Fruit fly (Drosophila melanogaster) whole organism, embryonic: ENCODE data around the gene CG8677.

ENCODE experiments used
- Adf1 ChIP-seq: fragments of 200-800 bp; sonication (Bioruptor generic); IDR thresholded peaks from 2 replicates; pipeline ENCODE4 v1.3.6; 2022; ENCODE audit warnings: missing biosample characterization, missing genetic modification characterization
- Asciz ChIP-seq: fragments of 200-800 bp; sonication (Bioruptor generic); optimal IDR thresholded peaks from 2 replicates; lab custom pipeline; 2017; ENCODE audit warnings: missing biosample characterization, mild to moderate bottlenecking, missing genetic modification characterization, missing genetic modification reagents
- B-H1 ChIP-seq: fragments of 200-800 bp; sonication (Bioruptor generic); IDR thresholded peaks from 3 replicates; pipeline ENCODE4 v1.3.6; 2022; ENCODE audit warnings: missing biosample characterization, missing genetic modification characterization
- CG10147 ChIP-seq: fragments of 200-800 bp; sonication (Bioruptor generic); optimal IDR thresholded peaks from 2 replicates; lab custom pipeline; 2019; ENCODE audit warnings: missing biosample characterization, mild to moderate bottlenecking, missing genetic modification characterization, moderate library complexity
- CG11560 ChIP-seq: fragments of 200-800 bp; sonication (Bioruptor generic); IDR thresholded peaks from 3 replicates; pipeline ENCODE4 v1.3.6; 2022; ENCODE audit warnings: missing biosample characterization, missing genetic modification characterization
- CG12236 ChIP-seq: fragments of 200-800 bp; sonication (Bioruptor generic); optimal IDR thresholded peaks from 2 replicates; lab custom pipeline; 2016; ENCODE audit warnings: missing biosample characterization, missing genetic modification characterization
- CG12391 ChIP-seq: fragments of 200-800 bp; sonication (Bioruptor generic); optimal IDR thresholded peaks from 3 replicates; lab custom pipeline; 2018; ENCODE audit warnings: missing biosample characterization, mild to moderate bottlenecking, missing genetic modification characterization, moderate library complexity
- CG14667 ChIP-seq: fragments of 200-800 bp; sonication (Bioruptor generic); IDR thresholded peaks from 2 replicates; pipeline ENCODE4 v1.3.6; 2022; ENCODE audit warnings: missing biosample characterization, missing genetic modification characterization
- CG14965 ChIP-seq: fragments of 200-800 bp; sonication (Bioruptor generic); optimal IDR thresholded peaks from 2 replicates; lab custom pipeline; 2016; ENCODE audit warnings: missing biosample characterization, missing genetic modification characterization, borderline replicate concordance
- CG15479 ChIP-seq: fragments of 200-800 bp; sonication (Bioruptor generic); optimal IDR thresholded peaks from 3 replicates; lab custom pipeline; 2019; ENCODE audit warnings: missing biosample characterization, mild to moderate bottlenecking, missing genetic modification characterization, moderate library complexity
- CG16815 ChIP-seq: fragments of 200-800 bp; sonication (Bioruptor generic); optimal IDR thresholded peaks from 3 replicates; lab custom pipeline; 2017; ENCODE audit warnings: missing biosample characterization, mild to moderate bottlenecking, missing genetic modification characterization
- CG17361 ChIP-seq: fragments of 200-800 bp; sonication (Bioruptor generic); IDR thresholded peaks from 3 replicates; pipeline ENCODE4 v1.3.6; 2022; ENCODE audit warnings: missing biosample characterization, missing genetic modification characterization
- CG1792 ChIP-seq: fragments of 200-800 bp; sonication (Bioruptor generic); optimal IDR thresholded peaks from 2 replicates; lab custom pipeline; 2016; ENCODE audit warnings: missing biosample characterization, missing genetic modification characterization
- CG3838 ChIP-seq: fragments of 200-800 bp; sonication (Bioruptor generic); optimal IDR thresholded peaks from 3 replicates; lab custom pipeline; 2016; ENCODE audit warnings: missing biosample characterization, missing genetic modification characterization
- CG5953 ChIP-seq: fragments of 200-800 bp; sonication (Bioruptor generic); IDR thresholded peaks from 2 replicates; pipeline ENCODE4 v1.3.6; 2022; ENCODE audit warnings: missing biosample characterization, missing genetic modification characterization
- CG8290 ChIP-seq, 3 experiments: fragments of 200-800 bp; sonication (Bioruptor generic); optimal IDR thresholded peaks; 2 replicates each; lab custom pipeline; 2016 to 2019; ENCODE audit warnings: missing biosample characterization in 3 of 3, missing genetic modification characterization in 3 of 3, mild to moderate bottlenecking in 2 of 3, moderate library complexity in 1 of 3
- CG8478 ChIP-seq: fragments of >200 bp; optimal IDR thresholded peaks from 2 replicates; lab custom pipeline; 2018
- CG9797 ChIP-seq: fragments of 200-800 bp; sonication (Bioruptor generic); optimal IDR thresholded peaks from 3 replicates; lab custom pipeline; 2018; ENCODE audit warnings: missing biosample characterization, mild to moderate bottlenecking, missing genetic modification characterization
- CG9932 ChIP-seq: fragments of 200-800 bp; sonication (Bioruptor generic); IDR thresholded peaks from 2 replicates; pipeline ENCODE4 v1.3.6; 2022; ENCODE audit warnings: missing biosample characterization, missing genetic modification characterization
- CkIIα-i1 ChIP-seq: fragments of 200-800 bp; sonication (Bioruptor generic); IDR thresholded peaks from 2 replicates; pipeline ENCODE4 v1.3.6; 2022; ENCODE audit warnings: missing biosample characterization, missing genetic modification characterization
- Ets97D ChIP-seq: fragments of 200-800 bp; sonication (Bioruptor generic); optimal IDR thresholded peaks from 3 replicates; lab custom pipeline; 2016; ENCODE audit warnings: missing biosample characterization, missing genetic modification characterization
- Fer2 ChIP-seq: fragments of 200-800 bp; sonication (Bioruptor generic); optimal IDR thresholded peaks from 2 replicates; lab custom pipeline; 2018; ENCODE audit warnings: missing biosample characterization, mild to moderate bottlenecking, missing genetic modification characterization, moderate library complexity
- GATAe ChIP-seq: fragments of 200-800 bp; sonication (Bioruptor generic); conservative IDR thresholded peaks from 2 replicates; pipeline ENCODE4 v1.3.6; 2022; ENCODE audit warnings: missing biosample characterization, missing genetic modification characterization
- HmgZ ChIP-seq: fragments of 200-800 bp; sonication (Bioruptor generic); optimal IDR thresholded peaks from 2 replicates; lab custom pipeline; 2018; ENCODE audit warnings: missing biosample characterization, mild to moderate bottlenecking, missing genetic modification characterization
- Meics ChIP-seq: fragments of 200-800 bp; sonication (Bioruptor generic); optimal IDR thresholded peaks from 2 replicates; lab custom pipeline; 2017; ENCODE audit warnings: missing biosample characterization, mild to moderate bottlenecking, missing genetic modification characterization
- NK7.1 ChIP-seq: fragments of 200-800 bp; sonication (Bioruptor generic); optimal IDR thresholded peaks from 3 replicates; lab custom pipeline; 2016; ENCODE audit warnings: missing biosample characterization, missing genetic modification characterization
- Nf-YC ChIP-seq: fragments of 200-800 bp; optimal IDR thresholded peaks from 3 replicates; lab custom pipeline; 2019; ENCODE audit warnings: missing biosample characterization, mild to moderate bottlenecking, missing genetic modification characterization, moderate library complexity
- Optix ChIP-seq: fragments of 200-800 bp; sonication (Bioruptor generic); IDR thresholded peaks from 3 replicates; pipeline ENCODE4 v1.3.6; 2022; ENCODE audit warnings: missing biosample characterization, missing genetic modification characterization
- Sin3A ChIP-seq: fragments of >200 bp; optimal IDR thresholded peaks from 2 replicates; lab custom pipeline; 2018
- Taf1 ChIP-seq: fragments of 200-800 bp; sonication (Bioruptor generic); IDR thresholded peaks from 2 replicates; pipeline ENCODE4 v1.3.6; 2022; ENCODE audit warnings: missing biosample characterization, missing genetic modification characterization
- bab2 ChIP-seq: fragments of 200-800 bp; sonication (Bioruptor generic); optimal IDR thresholded peaks from 2 replicates; lab custom pipeline; 2016; ENCODE audit warnings: missing biosample characterization, missing genetic modification characterization
- disco-r ChIP-seq: fragments of 200-800 bp; sonication (Bioruptor generic); optimal IDR thresholded peaks from 2 replicates; lab custom pipeline; 2016; ENCODE audit warnings: missing biosample characterization, missing genetic modification characterization
- fd102C ChIP-seq: fragments of 200-800 bp; sonication (Bioruptor generic); optimal IDR thresholded peaks from 2 replicates; lab custom pipeline; 2018; ENCODE audit warnings: missing biosample characterization, mild to moderate bottlenecking, missing genetic modification characterization, moderate library complexity
- fu2 ChIP-seq: fragments of 200-800 bp; sonication (Bioruptor generic); optimal IDR thresholded peaks from 2 replicates; lab custom pipeline; 2016; ENCODE audit warnings: missing biosample characterization, missing genetic modification characterization
- gcm ChIP-seq: fragments of 200-800 bp; sonication (Bioruptor generic); optimal IDR thresholded peaks from 2 replicates; lab custom pipeline; 2019; ENCODE audit warnings: missing biosample characterization, mild to moderate bottlenecking, missing genetic modification characterization, moderate library complexity
- nau ChIP-seq: fragments of 200-800 bp; sonication (Bioruptor generic); optimal IDR thresholded peaks from 3 replicates; lab custom pipeline; 2017; ENCODE audit warnings: missing biosample characterization, mild to moderate bottlenecking, missing genetic modification characterization, missing genetic modification reagents
- nmo ChIP-seq: fragments of 200-800 bp; sonication (Bioruptor generic); optimal IDR thresholded peaks from 2 replicates; lab custom pipeline; 2018; ENCODE audit warnings: missing biosample characterization, mild to moderate bottlenecking, missing genetic modification characterization, moderate library complexity
- odd ChIP-seq: fragments of 200-800 bp; sonication (Bioruptor generic); optimal IDR thresholded peaks from 2 replicates; lab custom pipeline; 2017; ENCODE audit warnings: missing biosample characterization, mild to moderate bottlenecking, missing genetic modification characterization
- p53 ChIP-seq: fragments of 200-800 bp; sonication (Bioruptor generic); optimal IDR thresholded peaks from 2 replicates; lab custom pipeline; 2016; ENCODE audit warnings: missing biosample characterization, missing genetic modification characterization
- pnt ChIP-seq: fragments of 200-800 bp; sonication (Bioruptor generic); optimal IDR thresholded peaks from 3 replicates; lab custom pipeline; 2016; ENCODE audit warnings: missing biosample characterization, missing genetic modification characterization
- prd ChIP-seq, 3 experiments: fragments of >200 bp in 2 of 3; fragments of 200-800 bp in 1 of 3; sonication (Bioruptor generic) in 1 of 3; optimal IDR thresholded peaks in 2 of 3; IDR thresholded peaks in 1 of 3; 2 replicates in 2 of 3; 3 replicates in 1 of 3; pipeline versions ENCODE4 v1.3.6 to Lab custom; 2017 to 2022; ENCODE audit warnings: missing biosample characterization in 1 of 3, missing genetic modification characterization in 1 of 3
- pzg ChIP-seq: fragments of 200-800 bp; sonication (Bioruptor generic); optimal IDR thresholded peaks from 3 replicates; lab custom pipeline; 2018; ENCODE audit warnings: missing biosample characterization, mild to moderate bottlenecking, missing genetic modification characterization, moderate library complexity
- salm ChIP-seq: fragments of 200-800 bp; sonication (Bioruptor generic); optimal IDR thresholded peaks from 2 replicates; lab custom pipeline; 2018; ENCODE audit warnings: missing biosample characterization, mild to moderate bottlenecking, missing genetic modification characterization
- sc ChIP-seq, 3 experiments: fragments of >200 bp in 2 of 3; fragments of 200-800 bp in 1 of 3; sonication (Bioruptor generic) in 1 of 3; optimal IDR thresholded peaks; 2 replicates in 2 of 3; 3 replicates in 1 of 3; lab custom pipeline; 2017; ENCODE audit warnings: mild to moderate bottlenecking in 1 of 3, missing biosample characterization in 1 of 3, missing genetic modification characterization in 1 of 3, missing genetic modification reagents in 1 of 3
- sob ChIP-seq: fragments of 200-800 bp; sonication (Bioruptor generic); IDR thresholded peaks from 2 replicates; pipeline ENCODE4 v1.3.6; 2022; ENCODE audit warnings: missing biosample characterization, missing genetic modification characterization
- tio ChIP-seq: fragments of 200-800 bp; sonication (Bioruptor generic); optimal IDR thresholded peaks from 2 replicates; lab custom pipeline; 2017; ENCODE audit warnings: missing biosample characterization, missing genetic modification characterization, inconsistent platforms
- tll ChIP-seq, 2 experiments: fragments of 200-800 bp in 1 of 2; fragments of >200 bp in 1 of 2; sonication (Bioruptor generic) in 1 of 2; optimal IDR thresholded peaks; 2 replicates each; lab custom pipeline; 2017 to 2019; ENCODE audit warnings: missing biosample characterization in 2 of 2, missing genetic modification characterization in 2 of 2, mild to moderate bottlenecking in 1 of 2, moderate library complexity in 1 of 2
- wdn ChIP-seq: fragments of 200-800 bp; sonication (Bioruptor generic); IDR thresholded peaks from 2 replicates; pipeline ENCODE4 v1.3.6; 2022; ENCODE audit warnings: missing biosample characterization, missing genetic modification characterization
- wek ChIP-seq: fragments of 200-800 bp; sonication (Bioruptor generic); optimal IDR thresholded peaks from 3 replicates; lab custom pipeline; 2018; ENCODE audit warnings: missing biosample characterization, mild to moderate bottlenecking, missing genetic modification characterization, moderate library complexity
- zfh2 ChIP-seq: fragments of 200-800 bp; sonication (Bioruptor generic); optimal IDR thresholded peaks from 2 replicates; lab custom pipeline; 2016; ENCODE audit warnings: missing biosample characterization, missing genetic modification characterization

The CG8677 gene

dm6 chr2L:21214961-21215362 lies 6.2 kb upstream of the CG8677 start (continued):
- TF ChIP-seq pnt (GFP tag; lab: Kevin White, UChicago) (peak; percentile 22), pzg (GFP tag; lab: Kevin White, UChicago) (no peak), CG17361 (peak; percentile 41; the same call in 1 of the 3 replicates), gcm (no peak), CG14667 (no peak), CG14965 (GFP tag; lab: Kevin White, UChicago) (no peak), Meics (GFP tag; lab: Kevin White, UChicago) (no peak), CG1792 (peak; percentile 16), CG15479 (GFP tag; lab: Kevin White, UChicago) (peak; percentile 21), Taf1 (no peak; the same call in 1 of the 2 replicates), GATAe (no peak), sc (optimal IDR thresholded peaks at IDR 0.05; lab: Kevin White, UChicago) (no peak), sc (GFP tag; optimal IDR thresholded peaks at IDR 0.05; lab: Kevin White, UChicago) (no peak), Fer2 (tag; lab: Kevin White, UChicago) (no peak), Adf1 (GFP tag; lab: Robert Waterston, UW) (0 out of 2 replicates have a peak, but pooled peaks have one; percentile 15), NK7.1 (no peak), CG9797 (GFP tag; lab: Kevin White, UChicago) (no peak), CG10147 (no peak), tll (GFP tag; optimal IDR thresholded peaks at IDR 0.05; lab: Kevin White, UChicago) (no peak), HmgZ (tag; lab: Kevin White, UChicago) (peak; percentile 43), odd (GFP tag; lab: Kevin White, UChicago) (no peak), B-H1 (GFP tag; lab: Robert Waterston, UW) (no peak; the same call in 2 of the 3 replicates), CG3838 (GFP tag; lab: Kevin White, UChicago) (no peak), CG12236 (GFP tag; lab: Kevin White, UChicago) (no peak), CkIIα-i1 (GFP tag; lab: Robert Waterston, UW) (no peak), Asciz (GFP tag; lab: Kevin White, UChicago) (no peak), Ets97D (GFP tag; lab: Kevin White, UChicago) (peak; percentile 13), p53 (GFP tag; lab: Kevin White, UChicago) (no peak), CG5953 (GFP tag; lab: Robert Waterston, UW) (no peak), CG16815 (peak; percentile 5), nmo (peak; percentile 5), wdn (GFP tag; lab: Robert Waterston, UW) (no peak), fu2 (GFP tag; lab: Kevin White, UChicago) (no peak), Optix (GFP tag; lab: Robert Waterston, UW) (0 out of 3 replicates have a peak, but pooled peaks have one; percentile 15), CG9932 (0 out of 2 replicates have a peak, but pooled peaks have one; percentile 7), prd (optimal IDR thresholded peaks at IDR 0.05; lab: Kevin White, UChicago) (no peak), prd (GFP tag; IDR thresholded peaks at IDR 0.05; lab: Robert Waterston, UW) (peak; percentile 71), Nf-YC (tag; lab: Kevin White, UChicago) (no peak), sob (GFP tag; lab: Robert Waterston, UW) (peak; percentile 61), zfh2 (GFP tag; lab: Kevin White, UChicago) (peak; percentile 51), disco-r (no peak), CG12391 (tag; lab: Kevin White, UChicago) (no peak), CG11560 (tag; lab: Robert Waterston, UW) (no peak), salm (tag; lab: Kevin White, UChicago) (no peak), nau (GFP tag; lab: Kevin White, UChicago) (no peak), Sin3A (lab: Kevin White, UChicago) (no peak), CG8290 (GFP tag; optimal IDR thresholded peaks at IDR 0.05; lab: Kevin White, UChicago) (peak; percentile 45), CG8290 (tag; optimal IDR thresholded peaks at IDR 0.05; lab: Kevin White, UChicago) (peak in 1 of 2 experiments; percentile 79), bab2 (peak; percentile 26), CG8478 (lab: Kevin White, UChicago) (no peak), wek (GFP tag; lab: Kevin White, UChicago) (no peak), fd102C (GFP tag; lab: Kevin White, UChicago) (peak; percentile 32), tio (GFP tag; lab: Kevin White, UChicago) (no peak)
